In the genomic region with DNA sequence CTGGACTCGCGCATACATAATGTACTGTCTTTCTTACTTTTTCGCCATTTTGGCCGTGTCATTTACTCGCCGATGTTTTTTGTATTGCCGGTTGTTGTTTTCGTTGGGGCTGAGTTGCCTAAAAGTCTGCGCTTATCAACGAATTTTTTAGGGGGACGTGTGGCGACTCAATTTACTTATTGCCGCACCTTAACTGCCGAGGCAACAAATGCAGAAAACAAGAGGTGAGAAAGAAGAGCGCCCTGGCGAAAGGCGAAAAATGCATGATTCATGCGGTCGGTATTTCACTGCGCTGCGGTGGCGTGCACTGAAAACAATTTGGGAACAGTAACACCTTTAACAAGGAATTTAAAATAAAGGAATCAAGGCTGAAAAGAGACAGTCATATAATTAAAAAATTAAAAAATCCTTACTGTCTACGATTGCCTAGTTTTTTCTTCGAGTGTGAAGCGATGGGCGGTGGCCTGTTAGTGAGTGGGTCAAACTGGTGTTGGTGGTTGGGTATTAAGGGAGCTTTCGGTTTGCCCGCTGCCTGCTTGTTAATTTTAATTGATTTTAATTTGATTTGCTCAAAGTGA, we compare ENCODE assay signal across 1 fruit fly cellular context.
A peak's percentile ranks its signal among the peaks of the same experiment; 100 is the strongest.
TF ChIP-seq lines count a peak whose summit lies in the region.

No protein-coding gene starts in this region.

TF ChIP-seq in whole organism, embryonic, 481 proteins besides CTCF, POLR2A, EP300 and RAD21 (continued from another document and continues in another):
- TF ChIP-seq sc (optimal IDR thresholded peaks at IDR 0.05; lab: Kevin White, UChicago) = no peak
- no peak for TF ChIP-seq sc (GFP tag; optimal IDR thresholded peaks at IDR 0.05; lab: Kevin White, UChicago)
- peak; percentile 83 for TF ChIP-seq ttk (GFP tag; IDR thresholded peaks at IDR 0.05; lab: Robert Waterston, UW)
- TF ChIP-seq CG8089 (GFP tag; optimal IDR thresholded peaks at IDR 0.05; lab: Kevin White, UChicago) = peak; percentile 21
- TF ChIP-seq aop (GFP tag; IDR thresholded peaks at IDR 0.05; lab: Robert Waterston, UW) = no peak
- peak; percentile 23 for TF ChIP-seq tio (GFP tag; optimal IDR thresholded peaks at IDR 0.05; lab: Kevin White, UChicago)
- peak; percentile 26 for TF ChIP-seq Six4 (GFP tag; optimal IDR thresholded peaks at IDR 0.05; lab: Kevin White, UChicago)
- TF ChIP-seq mld (GFP tag; IDR thresholded peaks at IDR 0.05; lab: Robert Waterston, UW; ENCODE audit: partially characterized antibody) = no peak
- peak; percentile 62 for TF ChIP-seq CG8388 (GFP tag; optimal IDR thresholded peaks at IDR 0.05; lab: Kevin White, UChicago)
- no peak for TF ChIP-seq CG2199 (GFP tag; IDR thresholded peaks at IDR 0.05; lab: Robert Waterston, UW)
- TF ChIP-seq nmo (GFP tag; optimal IDR thresholded peaks at IDR 0.05; lab: Kevin White, UChicago) = peak; percentile 63
- TF ChIP-seq GATAe (GFP tag; conservative IDR thresholded peaks at IDR 0.05; lab: Robert Waterston, UW) = 0 out of 2 replicates have a peak, but pooled peaks have one; percentile 9
- TF ChIP-seq CG9817 (tag; optimal IDR thresholded peaks at IDR 0.05; lab: Kevin White, UChicago) = peak; percentile 58
- no peak for TF ChIP-seq CG34224 (GFP tag; IDR thresholded peaks at IDR 0.05; lab: Robert Waterston, UW; ENCODE audit: partially characterized antibody)
- TF ChIP-seq CG31224 (GFP tag; IDR thresholded peaks at IDR 0.05; lab: Robert Waterston, UW) = peak; percentile 58
- TF ChIP-seq Elba2 (GFP tag; optimal IDR thresholded peaks at IDR 0.05; lab: Kevin White, UChicago) = no peak
- peak; percentile 79 for TF ChIP-seq zfh1 (GFP tag; IDR thresholded peaks at IDR 0.05; lab: Robert Waterston, UW)
- TF ChIP-seq btn (GFP tag; optimal IDR thresholded peaks at IDR 0.05; lab: Kevin White, UChicago) = peak; percentile 40
- TF ChIP-seq Sry-β (GFP tag; optimal IDR thresholded peaks at IDR 0.05; lab: Kevin White, UChicago) = no peak
- peak; percentile 42 for TF ChIP-seq ERR (GFP tag; optimal IDR thresholded peaks at IDR 0.05; lab: Kevin White, UChicago)
- peak; percentile 81 for TF ChIP-seq otp (GFP tag; IDR thresholded peaks at IDR 0.05; lab: Robert Waterston, UW)
- TF ChIP-seq Stat92E (GFP tag; optimal IDR thresholded peaks at IDR 0.05; lab: Kevin White, UChicago) = no peak
- TF ChIP-seq tap (tag; optimal IDR thresholded peaks at IDR 0.05; lab: Kevin White, UChicago) = peak; percentile 70
- TF ChIP-seq MBD-R2 (GFP tag; IDR thresholded peaks at IDR 0.05; lab: Robert Waterston, UW) = peak; percentile 43
- TF ChIP-seq jigr1 (GFP tag; IDR thresholded peaks at IDR 0.05; lab: Robert Waterston, UW) = peak; percentile 46; the same call in 1 of the 3 replicates
- TF ChIP-seq CHES-1-like (GFP tag; optimal IDR thresholded peaks at IDR 0.05; lab: Kevin White, UChicago) = no peak
- TF ChIP-seq Sox100B (GFP tag; optimal IDR thresholded peaks at IDR 0.05; lab: Kevin White, UChicago) = peak; percentile 9
- TF ChIP-seq Xrp1 (GFP tag; IDR thresholded peaks at IDR 0.05; lab: Robert Waterston, UW) = peak; percentile 65; the same call in 1 of the 2 replicates
- peak; percentile 59 for TF ChIP-seq bcd (GFP tag; optimal IDR thresholded peaks at IDR 0.05; lab: Kevin White, UChicago)
- peak; percentile 39 for TF ChIP-seq CG4854 (GFP tag; optimal IDR thresholded peaks at IDR 0.05; lab: Kevin White, UChicago)
- peak; percentile 36 for TF ChIP-seq HmgZ (tag; optimal IDR thresholded peaks at IDR 0.05; lab: Kevin White, UChicago)
- TF ChIP-seq ATbp (GFP tag; optimal IDR thresholded peaks at IDR 0.05; lab: Kevin White, UChicago) = peak; percentile 58
- no peak for TF ChIP-seq Doc3 (GFP tag; IDR thresholded peaks at IDR 0.05; lab: Robert Waterston, UW; ENCODE audit: partially characterized antibody)
- TF ChIP-seq CG15514 (GFP tag; optimal IDR thresholded peaks at IDR 0.05; lab: Kevin White, UChicago) = peak; percentile 41
- TF ChIP-seq CG17385 (GFP tag; optimal IDR thresholded peaks at IDR 0.05; lab: Kevin White, UChicago) = peak; percentile 57
- 0 out of 2 replicates have a peak, but pooled peaks have one; percentile 23 for TF ChIP-seq cas (GFP tag; IDR thresholded peaks at IDR 0.05; lab: Robert Waterston, UW)
- no peak for TF ChIP-seq hth (optimal IDR thresholded peaks at IDR 0.05; lab: Kevin White, UChicago)
- TF ChIP-seq pb (GFP tag; optimal IDR thresholded peaks at IDR 0.05; lab: Kevin White, UChicago) = peak; percentile 43
- peak; percentile 53 for TF ChIP-seq CG17829 (tag; optimal IDR thresholded peaks at IDR 0.05; lab: Kevin White, UChicago)
- TF ChIP-seq Sin3A (optimal IDR thresholded peaks at IDR 0.05; lab: Kevin White, UChicago) = no peak
- peak; percentile 39 for TF ChIP-seq Camta (GFP tag; optimal IDR thresholded peaks at IDR 0.05; lab: Kevin White, UChicago)
- TF ChIP-seq Xbp1 (GFP tag; optimal IDR thresholded peaks at IDR 0.05; lab: Kevin White, UChicago) = peak; percentile 67
- TF ChIP-seq gem (tag; optimal IDR thresholded peaks at IDR 0.05; lab: Kevin White, UChicago) = peak; percentile 79
- no peak for TF ChIP-seq CG10462 (GFP tag; optimal IDR thresholded peaks at IDR 0.05; lab: Kevin White, UChicago)
- peak; percentile 46 for TF ChIP-seq Chrac-16 (GFP tag; optimal IDR thresholded peaks at IDR 0.05; lab: Kevin White, UChicago)
- TF ChIP-seq CG3995 (GFP tag; optimal IDR thresholded peaks at IDR 0.05; lab: Kevin White, UChicago) = peak; percentile 12
- no peak for TF ChIP-seq CG9876 (GFP tag; optimal IDR thresholded peaks at IDR 0.05; lab: Kevin White, UChicago)
- no peak for TF ChIP-seq HLH4C (GFP tag; IDR thresholded peaks at IDR 0.05; lab: Robert Waterston, UW; ENCODE audit: partially characterized antibody)
- no peak for TF ChIP-seq cg (GFP tag; optimal IDR thresholded peaks at IDR 0.05; lab: Kevin White, UChicago)
- no peak for TF ChIP-seq rib (GFP tag; IDR thresholded peaks at IDR 0.05; lab: Robert Waterston, UW)
- peak; percentile 20 for TF ChIP-seq CG11398 (GFP tag; optimal IDR thresholded peaks at IDR 0.05; lab: Kevin White, UChicago)
- TF ChIP-seq D19B (GFP tag; optimal IDR thresholded peaks at IDR 0.05; lab: Kevin White, UChicago) = peak; percentile 16
- TF ChIP-seq NFAT (GFP tag; IDR thresholded peaks at IDR 0.05; lab: Robert Waterston, UW) = peak; percentile 63
- TF ChIP-seq Spps (tag; optimal IDR thresholded peaks at IDR 0.05; lab: Kevin White, UChicago) = no peak
- no peak for TF ChIP-seq Hr39 (optimal IDR thresholded peaks at IDR 0.05; lab: Kevin White, UChicago)
- TF ChIP-seq CG6765 (GFP tag; optimal IDR thresholded peaks at IDR 0.05; lab: Kevin White, UChicago) = no peak
- TF ChIP-seq Mes4 (GFP tag; optimal IDR thresholded peaks at IDR 0.05; lab: Kevin White, UChicago) = no peak
- TF ChIP-seq CG13123 (GFP tag; optimal IDR thresholded peaks at IDR 0.05; lab: Kevin White, UChicago) = no peak
- TF ChIP-seq CG11695 (GFP tag; IDR thresholded peaks at IDR 0.05; lab: Robert Waterston, UW) = 0 out of 3 replicates have a peak, but pooled peaks have one; percentile 49
- TF ChIP-seq CG16813 (GFP tag; IDR thresholded peaks at IDR 0.05; lab: Robert Waterston, UW; ENCODE audit: partially characterized antibody) = no peak
- no peak for TF ChIP-seq bowl (GFP tag; IDR thresholded peaks at IDR 0.05; lab: Robert Waterston, UW)
- TF ChIP-seq dan (GFP tag; IDR thresholded peaks at IDR 0.05; lab: Robert Waterston, UW) = no peak
- no peak for TF ChIP-seq twi (tag; optimal IDR thresholded peaks at IDR 0.05; lab: Kevin White, UChicago)
- peak; percentile 75; the same call in 2 of the 3 replicates for TF ChIP-seq CG2889 (GFP tag; IDR thresholded peaks at IDR 0.05; lab: Robert Waterston, UW)
- TF ChIP-seq CG12391 (tag; optimal IDR thresholded peaks at IDR 0.05; lab: Kevin White, UChicago) = peak; percentile 60
- no peak for TF ChIP-seq nerfin-2 (GFP tag; IDR thresholded peaks at IDR 0.05; lab: Robert Waterston, UW; ENCODE audit: partially characterized antibody)
- peak; percentile 47 for TF ChIP-seq Max (GFP tag; optimal IDR thresholded peaks at IDR 0.05; lab: Kevin White, UChicago)
- peak; percentile 83 for TF ChIP-seq esg (GFP tag; conservative IDR thresholded peaks at IDR 0.05; lab: Robert Waterston, UW)
- TF ChIP-seq phol (tag; optimal IDR thresholded peaks at IDR 0.05; lab: Kevin White, UChicago) = peak; percentile 64
- no peak for TF ChIP-seq fd64A (GFP tag; optimal IDR thresholded peaks at IDR 0.05; lab: Kevin White, UChicago)
- peak; percentile 41 for TF ChIP-seq zfh2 (GFP tag; optimal IDR thresholded peaks at IDR 0.05; lab: Kevin White, UChicago)
- peak; percentile 64; the same call in 1 of the 2 replicates for TF ChIP-seq wdn (GFP tag; IDR thresholded peaks at IDR 0.05; lab: Robert Waterston, UW)
- peak; percentile 51 for TF ChIP-seq CG1792 (GFP tag; optimal IDR thresholded peaks at IDR 0.05; lab: Kevin White, UChicago)
- peak; percentile 18 for TF ChIP-seq gcm (GFP tag; optimal IDR thresholded peaks at IDR 0.05; lab: Kevin White, UChicago)
- TF ChIP-seq pho (GFP tag; optimal IDR thresholded peaks at IDR 0.05; lab: Kevin White, UChicago) = peak; percentile 38
- peak; percentile 40 for TF ChIP-seq corto (GFP tag; optimal IDR thresholded peaks at IDR 0.05; lab: Kevin White, UChicago)
- TF ChIP-seq CG31441 (GFP tag; IDR thresholded peaks at IDR 0.05; lab: Robert Waterston, UW) = peak; percentile 11; the same call in 1 of the 2 replicates
- TF ChIP-seq CG34422 (GFP tag; IDR thresholded peaks at IDR 0.05; lab: Robert Waterston, UW) = peak; percentile 81
- peak; percentile 2 for TF ChIP-seq CG17802 (tag; optimal IDR thresholded peaks at IDR 0.05; lab: Kevin White, UChicago)
- no peak for TF ChIP-seq CG4360 (GFP tag; IDR thresholded peaks at IDR 0.05; lab: Robert Waterston, UW)
- TF ChIP-seq klu (GFP tag; IDR thresholded peaks at IDR 0.05; lab: Robert Waterston, UW) = no peak
- peak; percentile 48 for TF ChIP-seq Dad (GFP tag; optimal IDR thresholded peaks at IDR 0.05; lab: Kevin White, UChicago)
- TF ChIP-seq Abd-B (GFP tag; optimal IDR thresholded peaks at IDR 0.05; lab: Kevin White, UChicago) = peak; percentile 32
- TF ChIP-seq CG12744 (GFP tag; optimal IDR thresholded peaks at IDR 0.05; lab: Kevin White, UChicago) = peak; percentile 14
- TF ChIP-seq fd102C (GFP tag; optimal IDR thresholded peaks at IDR 0.05; lab: Kevin White, UChicago) = no peak
- peak; percentile 67; the same call in 2 of the 3 replicates for TF ChIP-seq sr (GFP tag; IDR thresholded peaks at IDR 0.05; lab: Robert Waterston, UW)
- TF ChIP-seq CG7928 (GFP tag; optimal IDR thresholded peaks at IDR 0.05; lab: Kevin White, UChicago) = no peak
- TF ChIP-seq CG17612 (GFP tag; IDR thresholded peaks at IDR 0.05; lab: Robert Waterston, UW) = 0 out of 2 replicates have a peak, but pooled peaks have one; percentile 9
- no peak for TF ChIP-seq CG42726 (GFP tag; IDR thresholded peaks at IDR 0.05; lab: Robert Waterston, UW; ENCODE audit: partially characterized antibody)
- TF ChIP-seq CG10147 (GFP tag; optimal IDR thresholded peaks at IDR 0.05; lab: Kevin White, UChicago) = peak; percentile 24
- peak; percentile 25 for TF ChIP-seq TFAM (GFP tag; optimal IDR thresholded peaks at IDR 0.05; lab: Kevin White, UChicago)
- no peak for TF ChIP-seq h (optimal IDR thresholded peaks at IDR 0.05; lab: Kevin White, UChicago)
- TF ChIP-seq chif (GFP tag; optimal IDR thresholded peaks at IDR 0.05; lab: Kevin White, UChicago) = peak; percentile 32 to 77
- TF ChIP-seq peb (GFP tag; IDR thresholded peaks at IDR 0.05; lab: Robert Waterston, UW) = no peak
- TF ChIP-seq sens (GFP tag; lab: Kevin White, UChicago) = peak; percentile 93
- peak; percentile 72 for TF ChIP-seq CG9932 (GFP tag; IDR thresholded peaks at IDR 0.05; lab: Robert Waterston, UW)
- peak; percentile 78 for TF ChIP-seq CG14014 (GFP tag; IDR thresholded peaks at IDR 0.05; lab: Robert Waterston, UW)
- peak; percentile 22 for TF ChIP-seq CG13775 (GFP tag; optimal IDR thresholded peaks at IDR 0.05; lab: Kevin White, UChicago)
- no peak for TF ChIP-seq CG12104 (GFP tag; optimal IDR thresholded peaks at IDR 0.05; lab: Kevin White, UChicago)
- TF ChIP-seq CG3163 (GFP tag; optimal IDR thresholded peaks at IDR 0.05; lab: Kevin White, UChicago) = no peak
- TF ChIP-seq CG4282 (GFP tag; optimal IDR thresholded peaks at IDR 0.05; lab: Kevin White, UChicago) = no peak
- no peak for TF ChIP-seq ftz-f1 (GFP tag; optimal IDR thresholded peaks at IDR 0.05; lab: Kevin White, UChicago)
- TF ChIP-seq CkIIα-i1 (GFP tag; IDR thresholded peaks at IDR 0.05; lab: Robert Waterston, UW) = 0 out of 2 replicates have a peak, but pooled peaks have one; percentile 10
- TF ChIP-seq gro (GFP tag; optimal IDR thresholded peaks at IDR 0.05; lab: Kevin White, UChicago) = peak; percentile 24
- TF ChIP-seq danr (GFP tag; IDR thresholded peaks at IDR 0.05; lab: Robert Waterston, UW) = peak; percentile 37; the same call in 1 of the 2 replicates
- TF ChIP-seq Mrtf (GFP tag; IDR thresholded peaks at IDR 0.05; lab: Robert Waterston, UW) = peak; percentile 46; the same call in 1 of the 3 replicates
- TF ChIP-seq CG9727 (GFP tag; optimal IDR thresholded peaks at IDR 0.05; lab: Kevin White, UChicago) = no peak
- no peak for TF ChIP-seq Dll (GFP tag; IDR thresholded peaks at IDR 0.05; lab: Robert Waterston, UW; ENCODE audit: partially characterized antibody)
- TF ChIP-seq Doc2 (GFP tag; IDR thresholded peaks at IDR 0.05; lab: Robert Waterston, UW) = peak; percentile 67
- peak; percentile 86 for TF ChIP-seq sisA (GFP tag; IDR thresholded peaks at IDR 0.05; lab: Robert Waterston, UW)
- TF ChIP-seq CG33557 (GFP tag; optimal IDR thresholded peaks at IDR 0.05; lab: Kevin White, UChicago) = no peak
- TF ChIP-seq CG1024 (GFP tag; IDR thresholded peaks at IDR 0.05; lab: Robert Waterston, UW) = peak; percentile 82
- TF ChIP-seq CG4820 (GFP tag; optimal IDR thresholded peaks at IDR 0.05; lab: Kevin White, UChicago) = peak; percentile 60
- TF ChIP-seq CG32772 (GFP tag; IDR thresholded peaks at IDR 0.05; lab: Robert Waterston, UW) = peak; percentile 77
- TF ChIP-seq tll (GFP tag; optimal IDR thresholded peaks at IDR 0.05; lab: Kevin White, UChicago) = no peak
- TF ChIP-seq grn (GFP tag; optimal IDR thresholded peaks at IDR 0.05; lab: Kevin White, UChicago) = no peak
- TF ChIP-seq CG14441 (GFP tag; IDR thresholded peaks at IDR 0.05; lab: Robert Waterston, UW) = peak; percentile 82
- TF ChIP-seq lmd (GFP tag; IDR thresholded peaks at IDR 0.05; lab: Robert Waterston, UW) = peak; percentile 80
- no peak for TF ChIP-seq repo (GFP tag; optimal IDR thresholded peaks at IDR 0.05; lab: Kevin White, UChicago)
- TF ChIP-seq dm (GFP tag; optimal IDR thresholded peaks at IDR 0.05; lab: Kevin White, UChicago) = peak; percentile 40
- no peak for TF ChIP-seq Hr78 (GFP tag; optimal IDR thresholded peaks at IDR 0.05; lab: Kevin White, UChicago)
- no peak for TF ChIP-seq Kr (GFP tag; optimal IDR thresholded peaks at IDR 0.05; lab: Kevin White, UChicago)
- TF ChIP-seq lilli (GFP tag; optimal IDR thresholded peaks at IDR 0.05; lab: Kevin White, UChicago) = peak; percentile 53
- peak; percentile 60 for TF ChIP-seq CG7357 (GFP tag; IDR thresholded peaks at IDR 0.05; lab: Robert Waterston, UW)
